Worm (Caenorhabditis elegans) whole organism, L4/young adult: ENCODE data around the gene ZK228.13.

Source experiments
- W03F9.2 ChIP-seq: fragments of 150-350 bp; optimal IDR thresholded peaks from 2 replicates; lab custom pipeline; 2014; ENCODE audit warnings: missing biosample characterization, missing genetic modification characterization
- dao-5 ChIP-seq: sonication (generic microtip); optimal IDR thresholded peaks from 2 replicates; lab custom pipeline; 2016; ENCODE audit warnings: missing genotype, missing genetic modification characterization, moderate library complexity, missing compliant biosample characterization
- him-1 ChIP-seq: sonication (generic microtip); optimal IDR thresholded peaks from 2 replicates; lab custom pipeline; 2016; ENCODE audit warnings: missing genotype, missing genetic modification reagents, missing genetic modification characterization, missing compliant biosample characterization

ce11 chrV:18461200-18461728 is 6.7 kb downstream of the ZK228.13 start, which contains the start of gene ZK228.3:
- TF ChIP-seq him-1 (tag; lab: Kevin White, UChicago): no peak
- no peak for TF ChIP-seq W03F9.2 (tag; lab: Kevin White, UChicago)
- TF ChIP-seq dao-5 (tag; lab: Kevin White, UChicago): no peak
